Worm (Caenorhabditis elegans): ENCODE data around the gene T12D8.9.
A peak's percentile ranks its signal among the peaks of the same experiment; 100 is the strongest.

Gene T12D8.9

DNA sequence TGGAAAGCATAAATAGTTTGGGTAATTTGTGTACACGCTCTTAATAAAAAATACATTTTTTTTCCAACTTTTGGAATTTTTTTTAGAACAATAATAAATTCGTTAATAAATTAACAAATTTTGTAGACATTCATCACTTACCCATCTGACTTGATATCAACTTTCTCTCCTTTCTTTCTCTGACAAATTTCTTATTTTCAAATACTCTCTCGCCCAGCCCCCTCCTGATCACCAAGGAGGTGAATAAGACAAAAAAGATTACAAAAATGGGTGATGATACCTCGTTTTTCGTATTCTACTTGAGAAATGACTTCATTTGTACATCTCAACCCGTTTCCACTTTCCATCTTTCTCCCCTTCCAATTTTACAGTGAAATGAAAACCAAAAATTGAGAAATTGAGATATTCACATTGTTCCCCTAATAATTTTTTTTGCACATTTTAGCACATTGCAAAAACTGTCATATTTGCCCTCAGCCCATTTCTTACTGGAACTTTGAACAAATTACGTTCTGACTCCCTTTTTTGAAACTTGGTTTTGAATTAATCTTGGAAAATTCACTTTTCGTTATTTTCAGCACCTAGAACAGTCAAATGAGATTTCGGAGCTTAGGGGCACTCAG is 41.2 kb upstream of the T12D8.9 start, which contains the start of gene osm-7:
Gene osm-7, plus strand, starts transcription at position 573 of the 623 bp plus-strand sequence.
- TF ChIP-seq ctbp-1 (GFP tag; IDR thresholded peaks at IDR 0.05) (no peak), hlh-30 (tag; optimal IDR thresholded peaks at IDR 0.05; ENCODE audit: insufficient read depth) (peak; percentile 20)

DNA sequence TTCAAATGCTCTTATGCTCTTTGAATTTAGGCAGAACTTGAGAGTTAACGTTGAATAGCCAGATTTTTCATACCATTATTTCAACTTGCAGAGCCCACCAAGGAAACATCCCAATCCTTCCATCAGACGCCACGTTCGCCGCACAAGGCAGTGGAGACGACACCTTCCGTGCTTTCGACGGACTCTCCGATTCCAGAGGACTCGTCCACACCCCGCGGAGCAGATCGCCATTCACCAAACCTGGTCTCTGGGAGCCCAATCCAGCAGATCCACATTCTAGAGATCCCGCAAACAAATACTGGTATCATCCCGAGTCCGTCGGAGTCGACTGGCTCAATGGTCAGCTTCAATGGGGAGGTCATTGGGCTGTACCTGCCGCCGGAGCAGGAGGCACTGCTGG is 36.8 kb upstream of the T12D8.9 start:
- no peak for TF ChIP-seq lin-38 (GFP tag; IDR thresholded peaks at IDR 0.05)
- no peak for TF ChIP-seq ztf-7 (tag; optimal IDR thresholded peaks at IDR 0.05)
- TF ChIP-seq lsy-2 (tag; optimal IDR thresholded peaks at IDR 0.05), result no peak
- no peak for TF ChIP-seq nhr-77 (tag; optimal IDR thresholded peaks at IDR 0.05)
- TF ChIP-seq unc-62 (GFP tag; optimal IDR thresholded peaks at IDR 0.05 in 1 of 2), result peak in 1 of 2 experiments; percentile 82
- no peak for TF ChIP-seq unc-62 (tag; optimal IDR thresholded peaks at IDR 0.05)
- TF ChIP-seq ces-1 (GFP tag; optimal IDR thresholded peaks at IDR 0.05), result no peak
- TF ChIP-seq mdl-1 (tag; optimal IDR thresholded peaks at IDR 0.05), result no peak
- no peak for TF ChIP-seq tra-1 (GFP tag; IDR thresholded peaks at IDR 0.05)
- TF ChIP-seq ceh-20 (GFP tag; IDR thresholded peaks at IDR 0.05), result no peak
- no peak for TF ChIP-seq lin-13 (GFP tag; optimal IDR thresholded peaks at IDR 0.05)
- TF ChIP-seq madf-5 (GFP tag; IDR thresholded peaks at IDR 0.05), result no peak
- no peak for TF ChIP-seq mxl-3 (GFP tag; optimal IDR thresholded peaks at IDR 0.05)
- TF ChIP-seq set-16 (GFP tag; IDR thresholded peaks at IDR 0.05), result peak; percentile 74

ce11 chrIII:13580538-13580937 is 36.4 kb upstream of the T12D8.9 start, which contains the start of gene T05D4.5:
Gene T05D4.5 (plus strand): TSS chrIII:13580838.
- TF ChIP-seq aha-1 (tag) (peak; percentile 27), vab-7 (GFP tag; IDR thresholded peaks at IDR 0.05) (no peak)

DNA sequence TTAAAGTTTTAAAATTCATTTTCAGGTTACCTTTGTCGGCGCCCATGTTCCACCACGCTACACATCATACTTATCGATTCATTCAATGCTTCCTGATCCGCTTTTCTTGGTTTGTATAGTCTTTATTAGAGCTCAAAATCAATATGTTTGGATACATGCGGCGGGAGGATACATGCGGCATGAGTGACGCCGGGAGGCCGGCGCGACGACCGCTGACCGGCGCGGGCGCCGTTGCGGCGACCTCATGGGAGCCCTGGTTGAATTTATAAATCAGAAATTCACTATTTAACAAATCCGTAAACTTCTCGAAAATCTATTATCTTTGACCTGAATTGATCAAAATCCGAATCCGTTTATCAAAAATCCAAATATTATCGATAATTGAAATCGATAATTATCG is 35.2 kb upstream of the T12D8.9 start:
- TF ChIP-seq set-16 (GFP tag; IDR thresholded peaks at IDR 0.05) (peak; percentile 72), jun-1 (tag; optimal IDR thresholded peaks at IDR 0.05) (no peak)

ce11 chrIII:13585136-13585535 is 31.8 kb upstream of the T12D8.9 start:
- TF ChIP-seq saeg-2 (GFP tag; IDR thresholded peaks at IDR 0.05), result 0 out of 2 replicates have a peak, but pooled peaks have one; percentile 19
- 0 out of 2 replicates have a peak, but pooled peaks have one; percentile 48 for TF ChIP-seq lim-7 (GFP tag; IDR thresholded peaks at IDR 0.05)
- TF ChIP-seq madf-5 (GFP tag; IDR thresholded peaks at IDR 0.05), result 0 out of 4 replicates have a peak, but pooled peaks of 1 of the 2 experiments have one; percentile 22
- TF ChIP-seq hmg-1.1 (GFP tag; IDR thresholded peaks at IDR 0.05), result peak; percentile 33; the same call in 1 of the 2 replicates
- peak; percentile 44; the same call in 1 of the 2 replicates for TF ChIP-seq set-16 (GFP tag; IDR thresholded peaks at IDR 0.05)

DNA sequence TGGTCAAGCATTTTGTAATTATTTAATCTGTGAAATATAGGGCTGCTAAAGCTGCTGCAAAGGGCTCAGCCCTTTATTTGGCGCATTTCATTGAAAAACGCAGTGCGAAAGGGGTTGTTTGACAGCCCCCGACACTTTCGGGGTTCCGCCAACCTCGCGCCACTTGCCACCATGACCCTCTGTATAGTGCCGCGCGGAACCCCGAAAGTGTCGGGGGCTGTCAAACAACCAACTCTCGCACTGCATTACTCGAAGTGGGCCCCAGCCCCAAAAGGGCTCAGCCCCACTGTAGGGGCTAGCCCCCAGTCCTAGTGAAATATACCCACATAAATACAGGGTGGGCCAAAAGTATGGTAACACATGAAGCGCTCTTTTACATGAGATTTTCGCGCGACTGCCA is 16.6 kb upstream of the T12D8.9 start:
- TF ChIP-seq T26A8.4 (GFP tag; IDR thresholded peaks at IDR 0.05), result no peak
- peak; percentile 69 for TF ChIP-seq set-16 (GFP tag; IDR thresholded peaks at IDR 0.05)
- no peak for TF ChIP-seq vab-7 (GFP tag; IDR thresholded peaks at IDR 0.05)

DNA sequence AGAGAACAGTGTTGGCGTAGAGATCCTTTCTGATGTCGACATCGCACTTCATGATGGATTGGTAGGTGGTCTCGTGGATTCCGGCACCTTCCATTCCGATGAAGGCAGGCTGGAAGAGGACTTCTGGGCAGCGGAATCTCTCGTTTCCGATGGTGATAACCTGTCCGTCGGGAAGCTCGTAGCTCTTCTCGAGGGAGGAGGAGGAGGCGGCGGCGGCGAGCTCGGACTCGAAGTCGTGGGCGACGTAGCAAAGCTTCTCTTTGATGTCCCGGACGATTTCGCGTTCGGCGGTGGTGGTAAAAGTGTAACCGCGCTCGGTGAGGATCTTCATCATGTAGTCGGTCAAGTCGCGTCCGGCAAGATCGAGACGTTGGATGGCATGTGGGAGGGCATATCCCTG is 12.1 kb upstream of the T12D8.9 start:
- 0 out of 2 replicates have a peak, but pooled peaks have one; percentile 6 for TF ChIP-seq F26F4.8 (GFP tag; conservative IDR thresholded peaks at IDR 0.05)
- no peak for TF ChIP-seq fos-1 (tag; optimal IDR thresholded peaks at IDR 0.05)
- TF ChIP-seq egl-43 (GFP tag; IDR thresholded peaks at IDR 0.05), result peak; percentile 35; the same call in 1 of the 2 replicates
- no peak for TF ChIP-seq tra-1 (GFP tag; IDR thresholded peaks at IDR 0.05)
- TF ChIP-seq pha-4 (GFP tag; IDR thresholded peaks at IDR 0.05), result 0 out of 2 replicates have a peak, but pooled peaks have one; percentile 13
- no peak for TF ChIP-seq pha-4 (tag; optimal IDR thresholded peaks at IDR 0.05)
- TF ChIP-seq set-16 (GFP tag; IDR thresholded peaks at IDR 0.05), result peak; percentile 94
- peak; percentile 6 for TF ChIP-seq nhr-111 (GFP tag; optimal IDR thresholded peaks at IDR 0.05)
- peak; percentile 57 for TF ChIP-seq spr-3 (GFP tag; optimal IDR thresholded peaks at IDR 0.05)
- 0 out of 2 replicates have a peak, but pooled peaks have one; percentile 63 for TF ChIP-seq F44E2.7 (GFP tag; IDR thresholded peaks at IDR 0.05)
- no peak for TF ChIP-seq lin-38 (GFP tag; IDR thresholded peaks at IDR 0.05)
